Worm (Caenorhabditis elegans): Measurements from ENCODE around the gene C04C3.6.

C04C3.6 gene

DNA sequence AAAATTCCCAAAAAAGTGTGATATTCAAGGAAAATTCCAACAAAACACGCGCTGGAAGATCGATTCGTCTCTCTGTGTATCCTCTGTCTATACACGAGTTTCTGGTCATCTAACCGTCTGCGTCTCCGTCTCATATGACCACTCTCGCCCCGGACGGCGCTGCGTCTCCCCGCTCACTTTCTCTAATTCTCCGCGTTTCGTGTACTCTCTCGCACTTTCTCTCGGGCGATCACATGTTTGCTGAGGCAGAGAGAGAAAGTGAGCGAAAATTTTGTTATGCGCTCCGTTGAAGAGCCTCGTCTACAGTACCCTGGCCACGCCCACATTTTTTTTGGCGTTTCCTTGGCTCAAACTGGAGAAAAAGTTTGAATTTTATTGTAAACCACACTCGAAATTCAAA lies 37.8 kb downstream of the C04C3.6 start (continued):
- TF ChIP-seq nhr-102 (tag; optimal IDR thresholded peaks at IDR 0.05) (peak; percentile 87), nhr-42 (GFP tag; IDR thresholded peaks at IDR 0.05) (peak; percentile 80; the same call in 1 of the 2 replicates), lim-7 (GFP tag; IDR thresholded peaks at IDR 0.05) (no peak), daf-8 (GFP tag; IDR thresholded peaks at IDR 0.05) (no peak), T26A8.4 (GFP tag; IDR thresholded peaks at IDR 0.05) (peak; percentile 92), lin-1 (GFP tag; IDR thresholded peaks at IDR 0.05) (peak; percentile 67; the same call in 1 of the 2 replicates), dmd-6 (GFP tag; IDR thresholded peaks at IDR 0.05) (peak; percentile 88), lsy-2 (tag; optimal IDR thresholded peaks at IDR 0.05) (peak; percentile 82 to 94), nhr-48 (tag; optimal IDR thresholded peaks at IDR 0.05) (peak; percentile 63), D1046.2 (GFP tag; IDR thresholded peaks at IDR 0.05) (no peak), ces-1 (GFP tag; optimal IDR thresholded peaks at IDR 0.05) (peak; percentile 1), vab-7 (GFP tag; IDR thresholded peaks at IDR 0.05) (no peak), ztf-11 (tag; optimal IDR thresholded peaks at IDR 0.05) (no peak), snpc-1.2 (GFP tag; IDR thresholded peaks at IDR 0.05) (peak; percentile 46; the same call in 1 of the 2 replicates), mdt-29 (GFP tag; IDR thresholded peaks at IDR 0.05) (peak; percentile 50; the same call in 1 of the 2 replicates), lin-38 (GFP tag; IDR thresholded peaks at IDR 0.05) (peak; percentile 87), nhr-6 (tag; optimal IDR thresholded peaks at IDR 0.05) (peak; percentile 73), F26F4.8 (GFP tag; conservative IDR thresholded peaks at IDR 0.05) (no peak), daf-19 (GFP tag; conservative IDR thresholded peaks at IDR 0.05) (no peak), unc-39 (tag; optimal IDR thresholded peaks at IDR 0.05) (no peak), F37D6.2 (tag; optimal IDR thresholded peaks at IDR 0.05) (peak; percentile 79), F44E2.7 (GFP tag; IDR thresholded peaks at IDR 0.05) (no peak), mxl-3 (GFP tag; optimal IDR thresholded peaks at IDR 0.05) (peak; percentile 93), set-16 (GFP tag; IDR thresholded peaks at IDR 0.05) (peak; percentile 86), rbr-2 (tag; optimal IDR thresholded peaks at IDR 0.05) (peak; percentile 91), ZK546.5 (tag; optimal IDR thresholded peaks at IDR 0.05) (no peak), nhr-41 (GFP tag; IDR thresholded peaks at IDR 0.05) (peak; percentile 43; the same call in 1 of the 2 replicates), unc-62 (GFP tag; optimal IDR thresholded peaks at IDR 0.05 in 1 of 2) (peak in 1 of 2 experiments; percentile 91), unc-62 (tag; optimal IDR thresholded peaks at IDR 0.05) (no peak), Y48G9A.11 (GFP tag; IDR thresholded peaks at IDR 0.05) (peak; percentile 41; the same call in 1 of the 2 replicates), mep-1 (tag; optimal IDR thresholded peaks at IDR 0.05) (peak; percentile 91), aha-1 (tag) (peak; percentile 99), saeg-2 (GFP tag; IDR thresholded peaks at IDR 0.05) (0 out of 2 replicates have a peak, but pooled peaks have one; percentile 65), spr-3 (GFP tag; optimal IDR thresholded peaks at IDR 0.05) (peak; percentile 39), mes-2 (tag; optimal IDR thresholded peaks at IDR 0.05; ENCODE audit: poor library complexity, severe bottlenecking) (peak; percentile 86)

DNA sequence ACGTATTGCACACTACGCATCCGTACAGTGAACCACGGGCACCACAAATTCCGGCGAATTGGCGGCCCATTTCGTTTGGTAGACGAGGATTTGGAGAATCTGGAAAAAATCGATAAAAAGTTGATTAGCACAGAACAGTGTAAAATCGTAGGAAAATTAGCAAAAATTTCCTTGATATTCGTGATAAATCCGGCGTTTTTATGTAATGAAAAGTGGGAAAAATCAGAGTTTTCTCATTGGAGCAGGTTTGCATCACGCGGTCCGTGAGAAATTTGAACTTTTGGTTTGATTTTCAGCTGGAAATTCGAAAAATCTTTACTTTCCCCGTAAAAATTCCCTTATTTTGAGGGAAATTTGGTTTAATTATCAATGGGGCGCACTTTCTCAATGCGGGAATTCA lies 38.4 kb downstream of the C04C3.6 start, which contains the start of gene B0546.4:
B0546.4 (minus strand) TSS at position 101 of the 400 bp plus-strand sequence.
- TF ChIP-seq set-16 (GFP tag; IDR thresholded peaks at IDR 0.05): no peak
- no peak for TF ChIP-seq ctbp-1 (GFP tag; IDR thresholded peaks at IDR 0.05)
- TF ChIP-seq cey-2 (tag; optimal IDR thresholded peaks at IDR 0.05; ENCODE audit: borderline replicate concordance, insufficient read depth): no peak
- no peak for TF ChIP-seq vab-7 (GFP tag; IDR thresholded peaks at IDR 0.05)
- TF ChIP-seq ZK337.2 (GFP tag; IDR thresholded peaks at IDR 0.05): no peak
- no peak for TF ChIP-seq nhr-111 (GFP tag; optimal IDR thresholded peaks at IDR 0.05)
- no peak for TF ChIP-seq snpc-1.2 (GFP tag; IDR thresholded peaks at IDR 0.05)
- no peak for TF ChIP-seq attf-4 (tag; optimal IDR thresholded peaks at IDR 0.05)
- TF ChIP-seq pqm-1 (tag; optimal IDR thresholded peaks at IDR 0.05): no peak
- no peak for TF ChIP-seq Y105C5A.15 (GFP tag; IDR thresholded peaks at IDR 0.05)
- TF ChIP-seq skn-1 (tag; optimal IDR thresholded peaks at IDR 0.05): no peak
- no peak for TF ChIP-seq Y48G9A.11 (GFP tag; IDR thresholded peaks at IDR 0.05)
- TF ChIP-seq daf-12 (tag; optimal IDR thresholded peaks at IDR 0.05): no peak

Data from whole organism, L4 larva.